Fruit fly (Drosophila melanogaster) S2 (cell line): ENCODE results near the gene CG17350.

Experiments
- CG8478 ChIP-seq: fragments of >200 bp; optimal IDR thresholded peaks from 2 replicates; lab custom pipeline; 2018
- CTCF ChIP-seq, 2 experiments: fragments of >200 bp; optimal IDR thresholded peaks; 2 replicates each; lab custom pipeline; 2018

CG17350 gene

dm6 chr2L:19398317-19399234, 17.8 kb downstream of the CG17350 start, which contains the start of gene CG17544:
CG17544 (minus strand) TSS chr2L:19398493.
- no peak for TF ChIP-seq CTCF (optimal IDR thresholded peaks at IDR 0.05; lab: Kevin White, UChicago)
- TF ChIP-seq CG8478 (lab: Kevin White, UChicago) = no peak

- TF ChIP-seq CG8478 (lab: Kevin White, UChicago) (no peak), CTCF (optimal IDR thresholded peaks at IDR 0.05; lab: Kevin White, UChicago) (no peak)
Measured at dm6 chr2L:19401914-19402313, 21.2 kb downstream of the CG17350 start.

dm6 chr2L:19402667-19403066, 21.9 kb downstream of the CG17350 start:
- TF ChIP-seq CTCF (optimal IDR thresholded peaks at IDR 0.05; lab: Kevin White, UChicago) (no peak), CG8478 (lab: Kevin White, UChicago) (no peak)

- TF ChIP-seq CTCF (optimal IDR thresholded peaks at IDR 0.05; lab: Kevin White, UChicago) = no peak
- TF ChIP-seq CG8478 (lab: Kevin White, UChicago) = no peak
Measured at dm6 chr2L:19403398-19403797, 22.7 kb downstream of the CG17350 start.

- TF ChIP-seq CG8478 (lab: Kevin White, UChicago) (no peak), CTCF (optimal IDR thresholded peaks at IDR 0.05; lab: Kevin White, UChicago) (no peak)
Measured at dm6 chr2L:19404804-19405203, 24.1 kb downstream of the CG17350 start.

dm6 chr2L:19405685-19406357, 25.1 kb downstream of the CG17350 start:
- TF ChIP-seq CG8478 (lab: Kevin White, UChicago) (no peak), CTCF (optimal IDR thresholded peaks at IDR 0.05; lab: Kevin White, UChicago) (no peak)

- no peak for TF ChIP-seq CG8478 (lab: Kevin White, UChicago)
- TF ChIP-seq CTCF (optimal IDR thresholded peaks at IDR 0.05; lab: Kevin White, UChicago) = no peak
Measured at dm6 chr2L:19406419-19406818, 25.7 kb downstream of the CG17350 start.

- TF ChIP-seq CG8478 (lab: Kevin White, UChicago) (no peak), CTCF (optimal IDR thresholded peaks at IDR 0.05; lab: Kevin White, UChicago) (no peak)
Measured at dm6 chr2L:19411966-19412365, 31.2 kb downstream of the CG17350 start.

dm6 chr2L:19413118-19413893, 32.6 kb downstream of the CG17350 start:
- no peak for TF ChIP-seq CG8478 (lab: Kevin White, UChicago)
- no peak for TF ChIP-seq CTCF (optimal IDR thresholded peaks at IDR 0.05; lab: Kevin White, UChicago)

- no peak for TF ChIP-seq CTCF (optimal IDR thresholded peaks at IDR 0.05; lab: Kevin White, UChicago)
- no peak for TF ChIP-seq CG8478 (lab: Kevin White, UChicago)
Measured at dm6 chr2L:19414233-19414749, 33.6 kb downstream of the CG17350 start.

dm6 chr2L:19415133-19415532, 34.4 kb downstream of the CG17350 start:
- TF ChIP-seq CTCF (optimal IDR thresholded peaks at IDR 0.05; lab: Kevin White, UChicago) = peak; percentile 73 to 86
- no peak for TF ChIP-seq CG8478 (lab: Kevin White, UChicago)

dm6 chr2L:19415859-19416258, 35.1 kb downstream of the CG17350 start:
- TF ChIP-seq CG8478 (lab: Kevin White, UChicago) = no peak
- TF ChIP-seq CTCF (optimal IDR thresholded peaks at IDR 0.05; lab: Kevin White, UChicago) = no peak

dm6 chr2L:19416602-19417497, 36.1 kb downstream of the CG17350 start, which contains the start of gene Lectin-galC1:
Lectin-galC1 (plus strand) TSS chr2L:19417447.
- TF ChIP-seq CG8478 (lab: Kevin White, UChicago) = no peak
- peak; percentile 23 to 30 for TF ChIP-seq CTCF (optimal IDR thresholded peaks at IDR 0.05; lab: Kevin White, UChicago)
